Worm (Caenorhabditis elegans) whole organism, L4/young adult: ENCODE measurements around the gene M60.6.

Experiments used
- dao-5 ChIP-seq: sonication (generic microtip); optimal IDR thresholded peaks from 2 replicates; lab custom pipeline; 2016; ENCODE audit warnings: missing genotype, missing genetic modification characterization, moderate library complexity, missing compliant biosample characterization
- him-1 ChIP-seq: sonication (generic microtip); optimal IDR thresholded peaks from 2 replicates; lab custom pipeline; 2016; ENCODE audit warnings: missing genotype, missing genetic modification reagents, missing genetic modification characterization, missing compliant biosample characterization

DNA sequence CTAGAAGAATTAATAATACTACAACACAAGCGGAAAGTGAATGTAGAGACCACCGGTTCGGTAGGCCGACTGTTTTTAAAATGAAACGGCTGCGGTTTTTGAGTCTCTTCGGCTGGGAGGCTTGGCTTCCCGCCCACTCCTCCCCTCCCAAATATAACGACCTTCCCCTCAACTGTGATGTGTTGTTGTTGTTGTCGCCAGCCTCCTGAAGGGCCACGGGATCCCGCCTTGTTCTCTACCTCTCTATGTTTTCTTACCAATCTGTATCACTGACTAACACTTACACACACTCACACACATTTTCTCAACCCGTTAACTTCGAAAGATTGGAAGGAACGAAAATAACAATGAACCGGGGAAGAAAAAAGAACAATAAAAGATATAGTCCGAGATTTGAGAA is 18.7 kb downstream of the M60.6 start:
- TF ChIP-seq dao-5 (tag; lab: Kevin White, UChicago) (no peak), him-1 (no peak)
